Worm (Caenorhabditis elegans) whole organism, late embryonic: ENCODE data around the gene egas-2.

ENCODE experiments used
- C08G9.2 ChIP-seq: sonication (generic microtip); optimal IDR thresholded peaks from 2 replicates; lab custom pipeline; 2016; ENCODE audit warnings: mild to moderate bottlenecking, missing genetic modification characterization, moderate library complexity, missing compliant biosample characterization
- C38D4.7 ChIP-seq: fragments of 200-800 bp; sonication (Bioruptor generic); optimal IDR thresholded peaks from 2 replicates; lab custom pipeline; 2018; ENCODE audit warnings: mild to moderate bottlenecking, missing genetic modification characterization, moderate library complexity, missing compliant biosample characterization
- K09A11.1 ChIP-seq: sonication (generic microtip); optimal IDR thresholded peaks from 2 replicates; lab custom pipeline; 2017; ENCODE audit warnings: antibody characterized with exemption, mild to moderate bottlenecking, missing genetic modification characterization, missing compliant biosample characterization; ENCODE audit not compliant: insufficient read depth
- T23F11.4 ChIP-seq: fragments of 200-800 bp; sonication (Bioruptor generic); optimal IDR thresholded peaks from 2 replicates; lab custom pipeline; 2018; ENCODE audit warnings: mild to moderate bottlenecking, missing genetic modification characterization, missing compliant biosample characterization
- ahr-1 ChIP-seq: sonication (generic microtip); optimal IDR thresholded peaks from 2 replicates; lab custom pipeline; 2016; ENCODE audit warnings: missing genetic modification characterization, missing compliant biosample characterization
- ama-1 ChIP-seq: fragments of 150-350 bp; optimal IDR thresholded peaks from 2 replicates; lab custom pipeline; 2014
- ceh-14 ChIP-seq: sonication (generic microtip); optimal IDR thresholded peaks from 2 replicates; lab custom pipeline; 2016; ENCODE audit warnings: missing genotype, missing genetic modification characterization, missing compliant biosample characterization
- ceh-22 ChIP-seq: sonication (generic microtip); optimal IDR thresholded peaks from 2 replicates; lab custom pipeline; 2017; ENCODE audit warnings: missing biosample characterization, missing genetic modification characterization
- ceh-24 ChIP-seq: sonication (generic microtip); optimal IDR thresholded peaks from 2 replicates; lab custom pipeline; 2016; ENCODE audit warnings: mild to moderate bottlenecking, missing genetic modification characterization, missing compliant biosample characterization
- ceh-30 ChIP-seq: fragments of 150-350 bp; optimal IDR thresholded peaks from 2 replicates; lab custom pipeline; 2014; ENCODE audit warnings: missing biosample characterization, missing genetic modification characterization
- ceh-31 ChIP-seq: sonication (generic microtip); optimal IDR thresholded peaks from 2 replicates; lab custom pipeline; 2016; ENCODE audit warnings: missing genetic modification characterization, missing compliant biosample characterization
- ceh-34 ChIP-seq: sonication (generic microtip); optimal IDR thresholded peaks from 2 replicates; lab custom pipeline; 2016; ENCODE audit warnings: mild to moderate bottlenecking, missing genetic modification characterization, missing compliant biosample characterization
- ceh-45 ChIP-seq: fragments of 200-800 bp; sonication (Bioruptor generic); IDR thresholded peaks from 2 replicates; pipeline ENCODE4 v1.3.6; 2022; ENCODE audit warnings: missing genetic modification reagents, missing genetic modification characterization, missing compliant biosample characterization
- ceh-48 ChIP-seq: sonication (generic microtip); optimal IDR thresholded peaks from 2 replicates; lab custom pipeline; 2016; ENCODE audit warnings: missing genetic modification characterization, inconsistent platforms, missing compliant biosample characterization
- ceh-6 ChIP-seq: fragments of 200-800 bp; sonication (Bioruptor generic); optimal IDR thresholded peaks from 2 replicates; lab custom pipeline; 2018; ENCODE audit warnings: mild to moderate bottlenecking, missing genetic modification characterization, missing compliant biosample characterization
- ceh-9 ChIP-seq: sonication (generic microtip); optimal IDR thresholded peaks from 2 replicates; lab custom pipeline; 2016; ENCODE audit warnings: mild to moderate bottlenecking, missing genetic modification characterization, inconsistent platforms, missing compliant biosample characterization
- dmd-4 ChIP-seq: sonication (generic microtip); optimal IDR thresholded peaks from 2 replicates; lab custom pipeline; 2016; ENCODE audit warnings: borderline replicate concordance, missing genetic modification characterization, missing compliant biosample characterization
- dve-1 ChIP-seq: sonication (generic microtip); optimal IDR thresholded peaks from 2 replicates; lab custom pipeline; 2017; ENCODE audit warnings: antibody characterized with exemption, mild to moderate bottlenecking, missing genetic modification characterization, missing compliant biosample characterization
- fkh-10 ChIP-seq: fragments of 150-350 bp; optimal IDR thresholded peaks from 2 replicates; lab custom pipeline; 2014; ENCODE audit warnings: missing biosample characterization, missing genetic modification reagents, missing genetic modification characterization
- fkh-6 ChIP-seq: sonication (generic microtip); optimal IDR thresholded peaks from 2 replicates; lab custom pipeline; 2016; ENCODE audit warnings: missing genetic modification characterization, missing compliant biosample characterization
- gmeb-2 ChIP-seq: sonication (generic microtip); optimal IDR thresholded peaks from 2 replicates; lab custom pipeline; 2016; ENCODE audit warnings: missing genetic modification characterization, inconsistent platforms, missing compliant biosample characterization
- hlh-13 ChIP-seq: fragments of 200-800 bp; sonication (Bioruptor generic); optimal IDR thresholded peaks from 2 replicates; lab custom pipeline; 2018; ENCODE audit warnings: mild to moderate bottlenecking, missing genetic modification characterization, missing compliant biosample characterization
- hlh-30 ChIP-seq: sonication (generic microtip); optimal IDR thresholded peaks from 2 replicates; lab custom pipeline; 2017; ENCODE audit warnings: antibody characterized with exemption, missing genetic modification characterization, missing compliant biosample characterization; ENCODE audit not compliant: insufficient read depth
- hlh-8 ChIP-seq: sonication (generic microtip); optimal IDR thresholded peaks from 2 replicates; lab custom pipeline; 2016; ENCODE audit warnings: missing genotype, missing genetic modification characterization, missing compliant biosample characterization
- lin-11 ChIP-seq: fragments of 200-800 bp; sonication (Bioruptor generic); optimal IDR thresholded peaks from 2 replicates; lab custom pipeline; 2018; ENCODE audit warnings: mild to moderate bottlenecking, missing genetic modification characterization, missing compliant biosample characterization
- madf-2 ChIP-seq: sonication (generic microtip); optimal IDR thresholded peaks from 2 replicates; lab custom pipeline; 2017; ENCODE audit warnings: missing genetic modification characterization, missing compliant biosample characterization
- nfya-1 ChIP-seq: sonication (generic microtip); optimal IDR thresholded peaks from 2 replicates; lab custom pipeline; 2017; ENCODE audit warnings: missing genetic modification characterization, mild to moderate bottlenecking, missing compliant biosample characterization, antibody characterized with exemption, moderate library complexity
- odd-2 ChIP-seq: sonication (generic microtip); optimal IDR thresholded peaks from 2 replicates; lab custom pipeline; 2017; ENCODE audit warnings: antibody characterized with exemption, mild to moderate bottlenecking, missing genetic modification characterization, missing compliant biosample characterization
- pag-3 ChIP-seq: sonication (generic microtip); optimal IDR thresholded peaks from 2 replicates; lab custom pipeline; 2016; ENCODE audit warnings: missing compliant biosample characterization, missing genetic modification characterization, borderline replicate concordance
- pha-2 ChIP-seq: sonication (generic microtip); optimal IDR thresholded peaks from 2 replicates; lab custom pipeline; 2017; ENCODE audit warnings: mild to moderate bottlenecking, missing genetic modification characterization, missing compliant biosample characterization
- sdc-2 ChIP-seq: sonication (generic microtip); optimal IDR thresholded peaks from 2 replicates; lab custom pipeline; 2016; ENCODE audit warnings: missing genotype, missing genetic modification characterization, missing compliant biosample characterization
- syd-9 ChIP-seq: sonication (generic microtip); optimal IDR thresholded peaks from 2 replicates; lab custom pipeline; 2016; ENCODE audit warnings: mild to moderate bottlenecking, missing genetic modification characterization, moderate library complexity, missing compliant biosample characterization
- ttx-3 ChIP-seq: sonication (generic microtip); optimal IDR thresholded peaks from 2 replicates; lab custom pipeline; 2016; ENCODE audit warnings: missing genetic modification reagents, missing genetic modification characterization, missing compliant biosample characterization
- unc-42 ChIP-seq: sonication (generic microtip); optimal IDR thresholded peaks from 2 replicates; lab custom pipeline; 2016; ENCODE audit warnings: missing genotype, missing genetic modification characterization, missing compliant biosample characterization
- unc-86 ChIP-seq: sonication (generic microtip); optimal IDR thresholded peaks from 2 replicates; lab custom pipeline; 2016; ENCODE audit warnings: missing genetic modification characterization, missing compliant biosample characterization
- ztf-16 ChIP-seq: sonication (generic microtip); optimal IDR thresholded peaks from 2 replicates; lab custom pipeline; 2017; ENCODE audit warnings: missing genetic modification characterization, missing compliant biosample characterization

egas-2 gene

DNA sequence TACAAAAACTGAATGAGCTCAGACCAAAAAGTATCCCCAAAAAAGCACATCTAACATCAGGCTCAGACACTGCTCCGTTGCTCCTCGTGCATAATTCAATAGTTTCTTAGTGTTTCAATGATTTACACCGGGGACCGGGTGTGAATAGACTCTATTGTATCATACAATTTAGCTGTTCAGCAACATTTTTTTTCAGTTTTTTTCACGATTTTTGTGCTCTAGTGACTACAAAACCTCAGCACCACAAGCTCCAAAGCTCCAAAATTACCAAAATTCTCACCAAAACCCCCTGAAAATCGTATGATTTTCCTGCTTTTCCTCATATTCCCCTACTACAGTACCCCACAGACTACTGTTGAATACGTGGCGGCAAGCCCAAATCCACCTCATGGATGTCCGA lies at the start of gene egas-2:
egas-2 (plus strand) TSS at position 301 of the 400 bp plus-strand sequence.
- TF ChIP-seq ceh-24 (tag; lab: Kevin White, UChicago): no peak
- no peak for TF ChIP-seq ahr-1
- TF ChIP-seq C38D4.7 (GFP tag; lab: Kevin White, UChicago): no peak
- no peak for TF ChIP-seq ceh-30 (tag; lab: Kevin White, UChicago)
- TF ChIP-seq odd-2: no peak
- no peak for TF ChIP-seq C08G9.2 (tag; lab: Kevin White, UChicago)
- TF ChIP-seq dmd-4 (tag; lab: Kevin White, UChicago): no peak
- no peak for TF ChIP-seq ceh-6

DNA sequence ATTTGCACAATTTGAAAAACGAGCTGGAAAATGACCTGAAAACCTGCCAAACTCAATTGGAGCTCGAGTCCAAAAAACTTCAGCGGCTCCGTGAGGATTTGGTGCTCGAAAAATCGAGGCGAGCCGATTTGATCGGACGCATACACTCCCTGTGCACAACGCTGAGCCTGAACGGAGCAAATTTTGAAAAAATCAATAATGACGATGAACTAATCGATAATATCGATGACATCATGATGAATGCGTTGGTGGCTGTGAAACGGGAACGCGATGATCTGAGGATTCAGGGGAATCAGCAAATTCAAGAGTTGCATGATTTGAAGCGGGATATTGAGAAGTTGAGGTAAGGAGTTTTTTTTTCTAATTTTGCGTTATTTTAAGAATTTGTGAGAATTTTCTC lies 44.6 kb upstream of the egas-2 start:
- no peak for TF ChIP-seq ceh-30 (tag; lab: Kevin White, UChicago)
- no peak for TF ChIP-seq ceh-14 (tag; lab: Kevin White, UChicago)
- no peak for TF ChIP-seq dve-1 (tag; lab: Kevin White, UChicago)
- TF ChIP-seq pag-3: no peak
- TF ChIP-seq syd-9 (tag; lab: Kevin White, UChicago): no peak
- no peak for TF ChIP-seq lin-11 (tag; lab: Kevin White, UChicago)
- TF ChIP-seq hlh-8 (tag; lab: Kevin White, UChicago): no peak

DNA sequence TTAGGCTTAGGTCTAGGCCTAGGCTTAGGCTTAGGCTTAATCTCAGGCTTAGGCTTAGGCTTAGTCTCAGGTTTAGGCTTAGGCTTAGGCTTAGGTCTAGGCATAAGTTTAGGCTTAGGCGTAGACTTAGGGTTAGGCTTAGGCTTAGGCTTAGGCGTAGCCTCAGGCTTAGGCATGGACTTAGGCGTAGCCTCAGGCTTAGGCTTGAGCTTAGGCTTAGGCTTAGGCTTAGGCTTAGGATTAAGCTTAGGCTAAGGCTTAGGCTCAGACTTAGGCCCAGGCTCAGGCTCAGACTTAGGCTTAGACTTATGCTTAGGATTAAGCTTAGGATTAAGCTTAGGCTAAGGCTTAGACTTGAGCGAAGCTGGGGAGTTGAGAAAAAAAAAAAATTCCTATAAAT lies 37.0 kb upstream of the egas-2 start:
- peak; percentile 98 for TF ChIP-seq dve-1 (tag; lab: Kevin White, UChicago)
- no peak for TF ChIP-seq ceh-22 (tag; lab: Kevin White, UChicago)

DNA sequence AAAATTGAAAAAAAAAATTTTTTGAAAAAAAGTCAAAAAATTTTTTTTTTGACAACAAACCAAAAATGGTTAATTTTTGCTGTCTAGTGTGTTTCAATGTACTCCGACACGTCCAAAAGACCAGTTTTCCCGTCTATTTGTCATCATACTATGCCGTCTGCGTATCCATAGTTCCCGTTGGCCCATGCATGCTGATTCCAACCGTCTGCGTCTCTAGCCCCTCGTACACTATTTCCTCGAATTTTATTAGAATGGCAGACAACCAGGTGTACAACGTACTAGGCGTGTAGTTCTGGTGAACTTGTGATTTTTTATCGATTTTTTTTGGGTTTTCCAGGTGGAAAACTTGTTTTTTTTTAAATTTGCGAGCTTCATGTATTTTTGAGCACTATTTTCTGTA lies 35.6 kb upstream of the egas-2 start:
- TF ChIP-seq unc-86 (no peak), K09A11.1 (tag; lab: Kevin White, UChicago) (no peak), ceh-9 (tag; lab: Kevin White, UChicago) (no peak), nfya-1 (tag; lab: Kevin White, UChicago) (peak; percentile 35), ceh-31 (tag; lab: Kevin White, UChicago) (peak; percentile 15), hlh-30 (tag; lab: Kevin White, UChicago) (peak; percentile 15), pha-2 (tag; lab: Kevin White, UChicago) (peak; percentile 25), ceh-48 (peak; percentile 20), fkh-10 (GFP tag; lab: Kevin White, UChicago) (no peak), gmeb-2 (tag; lab: Kevin White, UChicago) (no peak)

DNA sequence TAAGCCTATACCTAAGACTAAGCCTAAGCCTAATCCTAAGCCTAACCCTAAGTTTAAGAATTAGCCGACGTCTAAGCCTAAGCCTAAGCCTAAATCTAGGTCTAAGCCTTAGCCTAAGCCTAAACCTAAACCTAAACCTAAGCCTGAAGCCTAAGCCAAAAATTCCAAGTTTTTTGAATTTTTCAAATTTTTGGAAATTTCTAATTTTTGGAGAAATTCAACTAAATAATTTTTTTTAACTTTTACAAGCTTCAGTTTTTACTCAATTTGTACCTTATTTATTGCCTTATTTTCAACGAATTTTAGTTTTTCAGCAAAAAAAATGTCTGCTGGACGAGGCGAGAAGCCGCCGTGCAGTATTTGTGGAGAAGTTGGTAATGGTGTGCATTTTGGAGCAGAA lies 33.9 kb upstream of the egas-2 start, which contains the start of gene nhr-70:
nhr-70 (plus strand) TSS at position 301 of the 400 bp plus-strand sequence.
- TF ChIP-seq ceh-34 (tag; lab: Kevin White, UChicago) (no peak), ama-1 (lab: Kevin White, UChicago) (no peak), fkh-6 (tag; lab: Kevin White, UChicago) (no peak), unc-42 (tag; lab: Kevin White, UChicago) (no peak), syd-9 (tag; lab: Kevin White, UChicago) (no peak), ahr-1 (no peak), hlh-13 (GFP tag; lab: Kevin White, UChicago) (no peak), gmeb-2 (tag; lab: Kevin White, UChicago) (no peak), ceh-48 (no peak), ceh-6 (no peak), sdc-2 (tag; lab: Kevin White, UChicago) (no peak), ceh-9 (tag; lab: Kevin White, UChicago) (no peak), ztf-16 (tag; lab: Kevin White, UChicago) (no peak), ttx-3 (tag; lab: Kevin White, UChicago) (no peak), ceh-24 (tag; lab: Kevin White, UChicago) (no peak), T23F11.4 (GFP tag; lab: Kevin White, UChicago) (no peak), ceh-45 (GFP tag; lab: Robert Waterston, UW) (no peak), madf-2 (tag; lab: Kevin White, UChicago) (no peak)
